Worm (Caenorhabditis elegans) whole organism, young adult: ENCODE data around the gene Y43B11AL.1.

Source experiments
- B0019.2 ChIP-seq: fragments of 200-800 bp; sonication (Bioruptor generic); conservative IDR thresholded peaks from 2 replicates; pipeline ENCODE4 v1.3.6; 2022; ENCODE audit warnings: missing genetic modification reagents, missing genetic modification characterization, missing compliant biosample characterization
- B0035.1 ChIP-seq: sonication (generic microtip); optimal IDR thresholded peaks from 2 replicates; lab custom pipeline; 2016; ENCODE audit warnings: missing genetic modification characterization, mild to moderate bottlenecking, missing compliant biosample characterization, missing genotype, missing genetic modification reagents
- C06A6.2 ChIP-seq: fragments of 200-800 bp; sonication (Bioruptor generic); conservative IDR thresholded peaks from 2 replicates; pipeline ENCODE4 v1.3.6; 2022; ENCODE audit warnings: missing genetic modification characterization, missing compliant biosample characterization
- D2030.7 ChIP-seq: fragments of 200-800 bp; sonication (Bioruptor generic); IDR thresholded peaks from 2 replicates; pipeline ENCODE4 v1.3.6; 2022; ENCODE audit warnings: missing genetic modification reagents, missing genetic modification characterization, missing compliant biosample characterization
- F22D6.2 ChIP-seq: sonication (generic microtip); optimal IDR thresholded peaks from 2 replicates; lab custom pipeline; 2016; ENCODE audit warnings: mild to moderate bottlenecking, missing genetic modification characterization, missing compliant biosample characterization
- F23B12.7 ChIP-seq: sonication (generic microtip); optimal IDR thresholded peaks from 2 replicates; lab custom pipeline; 2017; ENCODE audit warnings: missing genetic modification characterization, mild to moderate bottlenecking, missing compliant biosample characterization, antibody characterized with exemption, moderate library complexity; ENCODE audit not compliant: insufficient read depth
- F33H1.4 ChIP-seq: fragments of 200-800 bp; sonication (Bioruptor generic); IDR thresholded peaks from 2 replicates; pipeline ENCODE4 v1.3.6; 2022; ENCODE audit warnings: missing genetic modification reagents, missing genetic modification characterization, missing compliant biosample characterization
- T07F8.4 ChIP-seq: sonication (generic microtip); optimal IDR thresholded peaks from 2 replicates; lab custom pipeline; 2016; ENCODE audit warnings: mild to moderate bottlenecking, missing genetic modification characterization, moderate library complexity, missing compliant biosample characterization
- T26A5.8 ChIP-seq: sonication (generic microtip); optimal IDR thresholded peaks from 2 replicates; lab custom pipeline; 2016; ENCODE audit warnings: missing genetic modification characterization, missing compliant biosample characterization
- Y53F4B.3 ChIP-seq: fragments of 200-800 bp; sonication (Bioruptor generic); IDR thresholded peaks from 2 replicates; pipeline ENCODE4 v1.3.6; 2022; ENCODE audit warnings: missing genetic modification reagents, missing genetic modification characterization, missing compliant biosample characterization
- Y95B8A.8 ChIP-seq: fragments of 200-800 bp; sonication (Bioruptor generic); IDR thresholded peaks from 2 replicates; pipeline ENCODE4 v1.3.6; 2022; ENCODE audit warnings: missing genetic modification reagents, missing genetic modification characterization, missing compliant biosample characterization
- ama-1 ChIP-seq, 3 experiments: fragments of 150-350 bp in 1 of 3; sonication (generic microtip) in 2 of 3; optimal IDR thresholded peaks; 2 replicates each; lab custom pipeline; 2014 to 2018; ENCODE audit warnings: missing biosample characterization in 2 of 3, missing genetic modification characterization in 2 of 3, missing genetic modification reagents in 2 of 3
- cebp-2 ChIP-seq: fragments of 200-800 bp; sonication (Bioruptor generic); IDR thresholded peaks from 2 replicates; pipeline ENCODE4 v1.3.6; 2022; ENCODE audit warnings: missing genetic modification characterization, missing compliant biosample characterization
- ceh-100 ChIP-seq: fragments of 200-800 bp; sonication (Bioruptor generic); IDR thresholded peaks from 2 replicates; pipeline ENCODE4 v1.3.6; 2022; ENCODE audit warnings: missing genetic modification reagents, missing genetic modification characterization, missing compliant biosample characterization
- ceh-40 ChIP-seq: fragments of 200-800 bp; sonication (Bioruptor generic); IDR thresholded peaks from 2 replicates; pipeline ENCODE4 v1.3.6; 2022; ENCODE audit warnings: missing genetic modification characterization, missing compliant biosample characterization
- ceh-58 ChIP-seq: fragments of 200-800 bp; sonication (Bioruptor generic); IDR thresholded peaks from 2 replicates; pipeline ENCODE4 v1.3.6; 2022; ENCODE audit warnings: missing genetic modification characterization, missing compliant biosample characterization
- dox-1 ChIP-seq: fragments of 200-800 bp; sonication (Bioruptor generic); IDR thresholded peaks from 2 replicates; pipeline ENCODE4 v1.3.6; 2022; ENCODE audit warnings: missing genetic modification reagents, missing genetic modification characterization, missing compliant biosample characterization
- dpff-1 ChIP-seq: sonication (generic microtip); optimal IDR thresholded peaks from 2 replicates; lab custom pipeline; 2017; ENCODE audit warnings: mild to moderate bottlenecking, missing genetic modification characterization, missing compliant biosample characterization
- egl-44 ChIP-seq: fragments of 200-800 bp; sonication (Bioruptor generic); IDR thresholded peaks from 2 replicates; pipeline ENCODE4 v1.3.6; 2022; ENCODE audit warnings: missing genetic modification reagents, missing genetic modification characterization, missing compliant biosample characterization
- gei-17 ChIP-seq: fragments of 200-800 bp; sonication (Bioruptor generic); optimal IDR thresholded peaks from 2 replicates; lab custom pipeline; 2018; ENCODE audit warnings: mild to moderate bottlenecking, missing genetic modification characterization, missing compliant biosample characterization
- him-1 ChIP-seq: sonication (generic microtip); optimal IDR thresholded peaks from 2 replicates; lab custom pipeline; 2016; ENCODE audit warnings: missing genotype, missing genetic modification reagents, missing genetic modification characterization, missing compliant biosample characterization
- hmg-1.2 ChIP-seq: fragments of 200-800 bp; sonication (Bioruptor generic); IDR thresholded peaks from 2 replicates; pipeline ENCODE4 v1.3.6; 2022; ENCODE audit warnings: missing genetic modification reagents, missing genetic modification characterization, missing compliant biosample characterization
- hrde-1 ChIP-seq: sonication (generic microtip); optimal IDR thresholded peaks from 2 replicates; lab custom pipeline; 2016; ENCODE audit warnings: missing genetic modification characterization, mild to moderate bottlenecking, missing compliant biosample characterization, moderate library complexity, missing genotype, missing genetic modification reagents, borderline replicate concordance
- hsf-1 ChIP-seq: fragments of 200-800 bp; sonication (Bioruptor generic); IDR thresholded peaks from 2 replicates; pipeline ENCODE4 v1.3.6; 2022; ENCODE audit warnings: missing genetic modification reagents, missing genetic modification characterization, missing compliant biosample characterization
- let-526 ChIP-seq: fragments of 200-800 bp; sonication (Bioruptor generic); IDR thresholded peaks from 2 replicates; pipeline ENCODE4 v1.3.6; 2022; ENCODE audit warnings: missing genetic modification reagents, missing genetic modification characterization, missing compliant biosample characterization
- madf-10 ChIP-seq: sonication (generic microtip); optimal IDR thresholded peaks from 2 replicates; lab custom pipeline; 2016; ENCODE audit warnings: mild to moderate bottlenecking, missing genetic modification characterization, missing compliant biosample characterization
- madf-3 ChIP-seq: fragments of 200-800 bp; sonication (Bioruptor generic); IDR thresholded peaks from 2 replicates; pipeline ENCODE4 v1.3.6; 2022; ENCODE audit warnings: missing genetic modification reagents, missing genetic modification characterization, missing compliant biosample characterization
- mcd-1 ChIP-seq: fragments of 200-800 bp; sonication (Bioruptor generic); IDR thresholded peaks from 2 replicates; pipeline ENCODE4 v1.3.6; 2022; ENCODE audit warnings: missing genetic modification reagents, missing genetic modification characterization, missing compliant biosample characterization
- nfya-2 ChIP-seq: fragments of 200-800 bp; sonication (Bioruptor generic); IDR thresholded peaks from 2 replicates; pipeline ENCODE4 v1.3.6; 2022; ENCODE audit warnings: missing genetic modification reagents, missing genetic modification characterization, missing compliant biosample characterization
- nhr-120 ChIP-seq: fragments of 200-800 bp; sonication (Bioruptor generic); IDR thresholded peaks from 2 replicates; pipeline ENCODE4 v1.3.6; 2022; ENCODE audit warnings: missing genetic modification characterization, missing compliant biosample characterization
- nhr-90 ChIP-seq: sonication (generic microtip); optimal IDR thresholded peaks from 2 replicates; lab custom pipeline; 2016; ENCODE audit warnings: missing genotype, mild to moderate bottlenecking, missing genetic modification characterization, missing compliant biosample characterization
- pbrm-1 ChIP-seq: fragments of 200-800 bp; sonication (Bioruptor generic); IDR thresholded peaks from 2 replicates; pipeline ENCODE4 v1.3.6; 2022; ENCODE audit warnings: missing genetic modification reagents, missing genetic modification characterization, missing compliant biosample characterization
- pha-4 ChIP-seq: fragments of 150-350 bp; sonication (generic microtip); optimal IDR thresholded peaks from 2 replicates; lab custom pipeline; 2014; ENCODE audit warnings: missing biosample characterization, missing genetic modification reagents, missing genetic modification characterization
- rcor-1 ChIP-seq: fragments of 200-800 bp; sonication (Bioruptor generic); IDR thresholded peaks from 2 replicates; pipeline ENCODE4 v1.3.6; 2022; ENCODE audit warnings: missing genetic modification reagents, missing genetic modification characterization, missing compliant biosample characterization
- rec-8 ChIP-seq, 2 experiments: sonication (generic microtip); optimal IDR thresholded peaks; 2 replicates each; lab custom pipeline; 2016; ENCODE audit warnings: mild to moderate bottlenecking in 2 of 2, missing genetic modification characterization in 2 of 2, missing genetic modification reagents in 2 of 2, missing genotype in 2 of 2, missing biosample characterization in 1 of 2, missing compliant biosample characterization in 1 of 2, moderate library complexity in 1 of 2
- rpc-1 ChIP-seq, 2 experiments: fragments of 150-350 bp in 1 of 2; sonication (generic microtip) in 1 of 2; optimal IDR thresholded peaks; 2 replicates each; lab custom pipeline; 2014 to 2018; ENCODE audit warnings: missing biosample characterization in 1 of 2, missing genetic modification characterization in 1 of 2, missing genetic modification reagents in 1 of 2, missing genotype in 1 of 2
- tbp1 ChIP-seq: fragments of 200-800 bp; sonication (Bioruptor generic); optimal IDR thresholded peaks from 2 replicates; lab custom pipeline; 2018; ENCODE audit warnings: mild to moderate bottlenecking, missing genetic modification characterization, missing compliant biosample characterization
- tlf-1 ChIP-seq: fragments of 200-800 bp; sonication (Bioruptor generic); optimal IDR thresholded peaks from 2 replicates; lab custom pipeline; 2018; ENCODE audit warnings: mild to moderate bottlenecking, missing genetic modification characterization, missing compliant biosample characterization
- unc-130 ChIP-seq: sonication (generic microtip); optimal IDR thresholded peaks from 2 replicates; lab custom pipeline; 2016; ENCODE audit warnings: missing genetic modification reagents, missing genetic modification characterization, missing compliant biosample characterization
- ztf-18 ChIP-seq: sonication (generic microtip); optimal IDR thresholded peaks from 2 replicates; lab custom pipeline; 2016; ENCODE audit warnings: missing genotype, mild to moderate bottlenecking, missing genetic modification characterization, missing compliant biosample characterization
- ztf-22 ChIP-seq: fragments of 200-800 bp; sonication (Bioruptor generic); optimal IDR thresholded peaks from 2 replicates; lab custom pipeline; 2018; ENCODE audit warnings: mild to moderate bottlenecking, missing genetic modification characterization, moderate library complexity, missing compliant biosample characterization
- ztf-25 ChIP-seq: fragments of 200-800 bp; sonication (Bioruptor generic); IDR thresholded peaks from 2 replicates; pipeline ENCODE4 v1.3.6; 2022; ENCODE audit warnings: missing genetic modification reagents, missing genetic modification characterization, missing compliant biosample characterization
- ztf-6 ChIP-seq: fragments of 200-800 bp; sonication (Bioruptor generic); IDR thresholded peaks from 2 replicates; pipeline ENCODE4 v1.3.6; 2022; ENCODE audit warnings: missing genetic modification reagents, missing genetic modification characterization, missing compliant biosample characterization

Gene Y43B11AL.1

DNA sequence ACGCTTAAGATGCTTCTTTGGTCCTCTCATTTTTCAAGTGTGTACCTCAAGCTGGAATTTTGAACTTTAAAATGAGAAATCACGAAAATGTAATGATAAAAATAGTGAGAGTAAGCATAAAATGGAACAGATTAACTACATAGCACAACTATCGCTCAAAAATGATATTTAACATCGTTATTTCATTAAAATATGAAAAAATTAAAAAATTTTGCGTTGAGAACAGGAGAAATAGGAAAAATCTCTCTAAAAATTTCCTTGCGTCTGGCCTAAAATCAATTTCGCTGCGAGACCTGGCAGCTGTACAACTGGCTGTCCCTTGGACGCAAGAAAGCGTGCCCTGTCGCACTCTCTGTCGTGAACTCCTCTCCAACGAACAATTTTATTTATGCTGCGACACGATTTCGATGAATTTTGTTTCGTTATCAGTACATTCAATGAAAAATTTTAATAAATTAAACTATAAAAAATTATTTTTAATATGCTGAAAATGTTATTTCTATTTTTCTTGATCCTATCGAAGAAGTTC, 19.6 kb downstream of the Y43B11AL.1 start, which contains the start of gene rps-4 (continued):
- TF ChIP-seq F23B12.7 (peak; percentile 90), egl-44 (GFP tag; lab: Robert Waterston, UW) (no peak), hrde-1 (peak; percentile 45), mcd-1 (GFP tag; lab: Robert Waterston, UW) (peak; percentile 98), ceh-58 (GFP tag; lab: Robert Waterston, UW) (no peak), B0035.1 (tag; lab: Kevin White, UChicago) (no peak), cebp-2 (GFP tag; lab: Robert Waterston, UW) (no peak), ztf-22 (GFP tag; lab: Kevin White, UChicago) (no peak), T26A5.8 (no peak), gei-17 (no peak), tbp1 (peak; percentile 66), ceh-40 (GFP tag; lab: Robert Waterston, UW) (no peak), tlf-1 (GFP tag; lab: Kevin White, UChicago) (peak; percentile 73), rec-8 (tag; optimal IDR thresholded peaks at IDR 0.05; lab: Kevin White, UChicago) (no peak), pbrm-1 (GFP tag; lab: Robert Waterston, UW) (peak; percentile 79), hsf-1 (no peak), C06A6.2 (GFP tag; lab: Robert Waterston, UW) (0 out of 2 replicates have a peak, but pooled peaks have one; percentile 33), ztf-6 (GFP tag; lab: Robert Waterston, UW) (no peak), ztf-25 (no peak), nhr-120 (GFP tag; lab: Robert Waterston, UW) (no peak), ztf-18 (tag; lab: Kevin White, UChicago) (peak; percentile 84), F33H1.4 (GFP tag; lab: Robert Waterston, UW) (peak; percentile 94), nfya-2 (GFP tag; lab: Robert Waterston, UW) (no peak), him-1 (peak; percentile 43), nhr-90 (tag; lab: Kevin White, UChicago) (no peak), dox-1 (GFP tag; lab: Robert Waterston, UW) (peak; percentile 88), let-526 (GFP tag; lab: Robert Waterston, UW) (no peak), rcor-1 (peak; percentile 52), madf-3 (GFP tag; lab: Robert Waterston, UW) (peak; percentile 37; the same call in 1 of the 2 replicates), pha-4 (tag; lab: Kevin White, UChicago) (peak; percentile 50), ama-1 (optimal IDR thresholded peaks at IDR 0.05; lab: Kevin White, UChicago) (no peak), ama-1 (GFP tag; optimal IDR thresholded peaks at IDR 0.05; lab: Kevin White, UChicago) (no peak), F22D6.2 (tag; lab: Kevin White, UChicago) (no peak), madf-10 (peak; percentile 58), rpc-1 (optimal IDR thresholded peaks at IDR 0.05; lab: Kevin White, UChicago) (no peak), rpc-1 (tag; optimal IDR thresholded peaks at IDR 0.05; lab: Kevin White, UChicago) (no peak)
- TF ChIP-seq, all 124 proteins: peak for 48

DNA sequence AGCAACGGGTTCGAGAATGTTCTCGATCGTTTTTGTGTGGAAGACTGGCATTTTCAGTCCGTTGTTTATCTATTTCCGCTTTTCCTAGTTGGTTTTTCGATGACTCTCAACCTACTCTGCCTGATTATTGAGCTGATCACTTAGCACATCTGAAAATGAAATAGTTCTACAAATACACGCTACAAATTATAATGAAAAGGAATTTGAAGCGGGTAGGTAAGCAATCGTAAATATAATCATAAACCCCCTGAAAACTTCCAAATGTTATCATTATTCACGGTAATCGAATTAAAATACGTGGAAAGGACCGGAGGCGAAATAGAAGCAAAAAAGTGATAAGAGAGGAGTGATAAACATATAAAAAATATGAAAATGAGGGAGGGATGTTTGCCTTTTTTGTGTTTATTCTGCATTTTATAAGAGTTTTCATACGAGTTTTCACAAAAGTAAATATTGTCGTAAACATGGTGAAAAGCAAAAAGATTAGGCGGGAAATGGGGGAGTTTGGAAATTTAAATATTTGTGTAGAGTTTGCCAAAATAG, 29.2 kb downstream of the Y43B11AL.1 start, which contains the start of gene deb-1:
TSS of gene deb-1 (minus strand) at position 51 of the 543 bp plus-strand sequence.
- TF ChIP-seq him-1 (no peak), T07F8.4 (tag; lab: Kevin White, UChicago) (no peak), ztf-25 (no peak), hsf-1 (no peak), hmg-1.2 (no peak), dpff-1 (tag; lab: Kevin White, UChicago) (no peak), D2030.7 (GFP tag; lab: Robert Waterston, UW) (no peak), Y53F4B.3 (GFP tag; lab: Robert Waterston, UW) (no peak), ceh-100 (GFP tag; lab: Robert Waterston, UW) (no peak), F23B12.7 (no peak), unc-130 (no peak), mcd-1 (GFP tag; lab: Robert Waterston, UW) (no peak), Y95B8A.8 (GFP tag; lab: Robert Waterston, UW) (no peak), B0019.2 (GFP tag; lab: Robert Waterston, UW) (no peak)
